Fruit fly (Drosophila melanogaster) whole organism, pupa: ENCODE measurements around the gene CG7453.
A peak's percentile ranks its signal among the peaks of the same experiment; 100 is the strongest.

ENCODE experiments used
- CG13204 ChIP-seq: fragments of 200-800 bp; sonication (Bioruptor generic); optimal IDR thresholded peaks from 2 replicates; lab custom pipeline; 2018; ENCODE audit warnings: missing biosample characterization, mild to moderate bottlenecking, missing genetic modification characterization, moderate library complexity
- CG8301 ChIP-seq: fragments of 200-800 bp; sonication (Bioruptor generic); optimal IDR thresholded peaks from 2 replicates; lab custom pipeline; 2018; ENCODE audit warnings: missing biosample characterization, mild to moderate bottlenecking, missing genetic modification characterization
- CG9948 ChIP-seq: fragments of 200-800 bp; sonication (Bioruptor generic); optimal IDR thresholded peaks from 2 replicates; lab custom pipeline; 2018; ENCODE audit warnings: missing biosample characterization, mild to moderate bottlenecking, missing genetic modification characterization, moderate library complexity

- peak; percentile 44 for TF ChIP-seq CG9948 (tag; lab: Kevin White, UChicago)
- TF ChIP-seq CG13204 (GFP tag; lab: Kevin White, UChicago), result peak; percentile 47
- peak; percentile 20 for TF ChIP-seq CG8301 (tag; lab: Kevin White, UChicago)
These were observed 19.2 kb upstream of the CG7453 start for dm6 chrX:19160635-19161407.
